Worm (Caenorhabditis elegans): ENCODE results near the gene mtp-18.
A peak's percentile ranks its signal among the peaks of the same experiment; 100 is the strongest.

The mtp-18 gene

DNA sequence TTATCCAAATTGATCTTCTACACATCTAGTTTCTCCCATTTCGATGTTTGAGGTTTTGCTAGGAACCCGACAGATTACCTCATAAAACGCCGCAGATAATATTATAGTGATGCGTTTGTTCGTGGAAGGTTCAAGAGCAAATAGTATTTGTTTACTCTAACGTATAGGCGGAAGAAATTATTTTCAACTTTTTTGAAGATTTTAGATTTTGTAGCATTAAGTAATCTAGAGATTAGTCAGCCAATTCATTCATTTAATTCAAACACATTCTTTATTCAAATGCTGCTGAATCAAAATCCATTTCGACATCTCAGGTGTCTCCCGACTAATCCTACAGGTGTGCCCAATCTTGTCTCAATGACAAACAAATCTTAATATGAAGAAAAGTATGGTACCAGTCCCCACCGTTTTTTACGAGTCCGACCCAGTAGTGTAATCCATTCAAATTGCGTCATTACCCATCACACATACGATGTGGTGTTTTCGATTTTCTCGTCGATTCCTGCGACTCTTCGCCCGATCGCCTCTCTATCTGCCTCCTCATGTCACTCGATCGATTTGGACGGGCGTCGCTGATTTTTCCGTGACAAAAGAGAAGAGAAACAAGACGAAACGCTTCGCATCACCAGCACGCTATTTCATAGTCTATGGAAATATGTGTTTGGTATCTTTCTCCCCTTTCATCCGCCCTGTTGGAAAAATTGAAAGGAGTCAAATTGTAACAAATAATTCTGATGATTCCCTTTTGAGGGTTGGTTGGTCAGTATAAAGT, 47.9 kb upstream of the mtp-18 start (continued):
- TF ChIP-seq F16B12.6 (tag; optimal IDR thresholded peaks at IDR 0.05) (no peak), nhr-11 (tag; optimal IDR thresholded peaks at IDR 0.05) (no peak), unc-86 (tag; optimal IDR thresholded peaks at IDR 0.05) (no peak), unc-130 (tag; optimal IDR thresholded peaks at IDR 0.05) (peak; percentile 85), ceh-63 (GFP tag; optimal IDR thresholded peaks at IDR 0.05) (peak; percentile 0), mep-1 (tag; optimal IDR thresholded peaks at IDR 0.05) (peak; percentile 69), skn-1 (tag; optimal IDR thresholded peaks at IDR 0.05) (peak; percentile 54), dpl-1 (GFP tag; optimal IDR thresholded peaks at IDR 0.05) (no peak), rnt-1 (tag; optimal IDR thresholded peaks at IDR 0.05) (peak; percentile 82), mef-2 (tag; optimal IDR thresholded peaks at IDR 0.05) (no peak), irx-1 (tag; optimal IDR thresholded peaks at IDR 0.05) (no peak), lsy-2 (tag; optimal IDR thresholded peaks at IDR 0.05) (peak; percentile 27 to 58), egl-27 (tag; optimal IDR thresholded peaks at IDR 0.05) (no peak), nhr-237 (tag; optimal IDR thresholded peaks at IDR 0.05) (no peak), snu-23 (GFP tag; optimal IDR thresholded peaks at IDR 0.05) (peak; percentile 84), lin-39 (tag; optimal IDR thresholded peaks at IDR 0.05) (no peak), ceh-82 (tag; optimal IDR thresholded peaks at IDR 0.05) (peak in 1 of 3 experiments; percentile 19), ztf-4 (tag; optimal IDR thresholded peaks at IDR 0.05) (peak; percentile 63), nhr-71 (tag; optimal IDR thresholded peaks at IDR 0.05) (peak; percentile 69), pag-3 (tag; optimal IDR thresholded peaks at IDR 0.05; ENCODE audit: borderline replicate concordance, insufficient read depth) (no peak), lin-15B (tag; optimal IDR thresholded peaks at IDR 0.05) (no peak), mdl-1 (tag; optimal IDR thresholded peaks at IDR 0.05) (peak in 1 of 2 experiments; percentile 75), nhr-47 (tag; optimal IDR thresholded peaks at IDR 0.05) (peak; percentile 42), egl-13 (tag; optimal IDR thresholded peaks at IDR 0.05) (no peak), xbp-1 (tag; optimal IDR thresholded peaks at IDR 0.05) (peak; percentile 54), pax-3 (tag; optimal IDR thresholded peaks at IDR 0.05) (peak; percentile 39), efl-3 (GFP tag; optimal IDR thresholded peaks at IDR 0.05) (peak; percentile 31), lin-13 (GFP tag; optimal IDR thresholded peaks at IDR 0.05) (peak; percentile 43), elt-3 (tag; optimal IDR thresholded peaks at IDR 0.05) (peak in 1 of 6 experiments; percentile 54), C34B4.2 (tag; optimal IDR thresholded peaks at IDR 0.05) (no peak), nhr-19 (GFP tag; conservative IDR thresholded peaks at IDR 0.05) (peak; percentile 53), ceh-88 (GFP tag; IDR thresholded peaks at IDR 0.05) (peak; percentile 57; the same call in 1 of the 2 replicates), lir-3 (tag; optimal IDR thresholded peaks at IDR 0.05; ENCODE audit: poor library complexity) (peak; percentile 33), C04F5.9 (tag; optimal IDR thresholded peaks at IDR 0.05) (no peak), tlp-1 (tag; optimal IDR thresholded peaks at IDR 0.05) (no peak), vab-15 (tag; optimal IDR thresholded peaks at IDR 0.05) (no peak), nhr-90 (tag; optimal IDR thresholded peaks at IDR 0.05; ENCODE audit: poor library complexity) (peak; percentile 57), lin-14 (GFP tag; optimal IDR thresholded peaks at IDR 0.05) (peak; percentile 83)

DNA sequence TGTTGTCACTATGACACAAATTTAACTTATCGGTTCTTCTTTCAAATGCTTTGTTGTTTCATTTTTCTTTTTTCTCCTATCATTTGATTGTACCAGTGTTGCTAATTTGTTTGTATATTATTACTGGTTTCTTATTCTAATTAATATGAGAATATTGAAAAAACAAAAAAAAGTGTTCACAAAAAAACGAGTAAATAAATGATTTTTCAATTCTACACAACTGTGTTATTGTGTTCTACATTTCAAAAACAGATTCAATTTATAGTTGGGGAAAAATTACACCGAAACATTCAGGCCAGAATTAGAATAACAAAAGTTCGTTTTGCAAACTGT, 47.3 kb upstream of the mtp-18 start:
- TF ChIP-seq snu-23 (GFP tag; optimal IDR thresholded peaks at IDR 0.05) (peak; percentile 19), lsy-2 (tag; optimal IDR thresholded peaks at IDR 0.05) (peak in 1 of 2 experiments; percentile 37), mep-1 (tag; optimal IDR thresholded peaks at IDR 0.05) (peak; percentile 36), lin-14 (GFP tag; optimal IDR thresholded peaks at IDR 0.05) (no peak)

DNA sequence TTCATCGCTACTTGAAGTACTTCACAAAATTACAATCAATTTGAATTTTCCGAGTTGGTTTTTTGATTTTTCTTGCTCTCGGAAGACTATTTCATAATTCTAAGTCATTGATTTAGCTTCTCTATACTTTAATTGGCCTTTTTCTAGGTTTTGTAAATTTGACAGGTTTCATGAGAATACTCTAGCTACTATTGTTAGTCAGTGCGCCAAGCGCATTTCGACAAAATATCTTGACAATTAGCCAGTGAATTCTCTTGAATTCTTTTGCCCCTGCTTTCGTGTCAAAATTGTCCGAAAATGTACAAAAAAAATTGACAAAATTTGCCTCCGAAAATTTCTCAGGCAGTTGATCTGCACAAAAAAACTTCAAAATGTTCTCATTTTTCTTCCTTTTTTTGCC, 47.0 kb upstream of the mtp-18 start:
- TF ChIP-seq efl-1 (optimal IDR thresholded peaks at IDR 0.05): no peak
- TF ChIP-seq efl-1 (GFP tag; optimal IDR thresholded peaks at IDR 0.05 in 1 of 2): peak in 1 of 2 experiments; percentile 50
- TF ChIP-seq ceh-88 (GFP tag; IDR thresholded peaks at IDR 0.05): peak; percentile 17
- no peak for TF ChIP-seq C34B4.2 (tag; optimal IDR thresholded peaks at IDR 0.05)
- TF ChIP-seq fos-1 (tag; optimal IDR thresholded peaks at IDR 0.05): no peak
- TF ChIP-seq rnt-1 (tag; optimal IDR thresholded peaks at IDR 0.05): peak; percentile 16
